Worm (Caenorhabditis elegans) whole organism, young adult: ENCODE measurements around the gene F10G2.1.

ENCODE experiments used
- F49E8.2 ChIP-seq: sonication (generic microtip); optimal IDR thresholded peaks from 3 replicates; lab custom pipeline; 2017; ENCODE audit warnings: missing genetic modification characterization, mild to moderate bottlenecking, missing compliant biosample characterization, antibody characterized with exemption, moderate library complexity; ENCODE audit not compliant: insufficient read depth
- ama-1 ChIP-seq, 3 experiments: fragments of 150-350 bp in 1 of 3; sonication (generic microtip) in 2 of 3; optimal IDR thresholded peaks; 2 replicates each; lab custom pipeline; 2014 to 2018; ENCODE audit warnings: missing biosample characterization in 2 of 3, missing genetic modification characterization in 2 of 3, missing genetic modification reagents in 2 of 3
- dpl-1 ChIP-seq: fragments of 150-350 bp; optimal IDR thresholded peaks from 2 replicates; lab custom pipeline; 2014; ENCODE audit warnings: missing biosample characterization, missing genetic modification reagents, missing genetic modification characterization
- hmg-20 ChIP-seq: fragments of 200-800 bp; sonication (Bioruptor generic); IDR thresholded peaks from 2 replicates; pipeline ENCODE4 v1.3.6; 2022; ENCODE audit warnings: missing genetic modification reagents, missing genetic modification characterization, missing compliant biosample characterization
- mel-28 ChIP-seq: sonication (generic microtip); optimal IDR thresholded peaks from 2 replicates; lab custom pipeline; 2016; ENCODE audit warnings: borderline replicate concordance, mild to moderate bottlenecking, missing genetic modification characterization, missing compliant biosample characterization
- nhr-120 ChIP-seq: fragments of 200-800 bp; sonication (Bioruptor generic); IDR thresholded peaks from 2 replicates; pipeline ENCODE4 v1.3.6; 2022; ENCODE audit warnings: missing genetic modification characterization, missing compliant biosample characterization
- snpc-4 ChIP-seq, 5 experiments: fragments of 150-350 bp in 1 of 5; sonication (generic microtip) in 4 of 5; optimal IDR thresholded peaks; 2 replicates each; lab custom pipeline; 2014 to 2018; ENCODE audit warnings: missing genetic modification characterization in 5 of 5, missing biosample characterization in 3 of 5, antibody characterized with exemption in 2 of 5, mild to moderate bottlenecking in 2 of 5, missing compliant biosample characterization in 2 of 5, missing genotype in 2 of 5, moderate library complexity in 2 of 5, missing genetic modification reagents in 1 of 5
- ztf-3 ChIP-seq: fragments of 200-800 bp; sonication (Bioruptor generic); optimal IDR thresholded peaks from 2 replicates; lab custom pipeline; 2018; ENCODE audit warnings: mild to moderate bottlenecking, missing genetic modification characterization, missing compliant biosample characterization

- TF ChIP-seq F49E8.2 (tag; lab: Kevin White, UChicago), result no peak
- no peak for TF ChIP-seq ztf-3 (GFP tag; lab: Kevin White, UChicago)
- no peak for TF ChIP-seq ama-1 (optimal IDR thresholded peaks at IDR 0.05; lab: Kevin White, UChicago)
- TF ChIP-seq ama-1 (GFP tag; optimal IDR thresholded peaks at IDR 0.05; lab: Kevin White, UChicago), result no peak
- no peak for TF ChIP-seq mel-28 (tag; lab: Kevin White, UChicago)
- TF ChIP-seq dpl-1 (GFP tag; lab: Kevin White, UChicago), result no peak
- no peak for TF ChIP-seq hmg-20 (GFP tag; lab: Robert Waterston, UW)
- no peak for TF ChIP-seq nhr-120 (GFP tag; lab: Robert Waterston, UW)
- no peak for TF ChIP-seq snpc-4 (GFP tag; optimal IDR thresholded peaks at IDR 0.05; lab: Kevin White, UChicago)
- no peak for TF ChIP-seq snpc-4 (tag; optimal IDR thresholded peaks at IDR 0.05; lab: Kevin White, UChicago)
Measured at ce11 chrV:7381008-7381407, 48.7 kb downstream of the F10G2.1 start, which contains the start of gene C03G6.17.
